Worm (Caenorhabditis elegans): Measurements from ENCODE around the gene sre-13.

The sre-13 gene

DNA sequence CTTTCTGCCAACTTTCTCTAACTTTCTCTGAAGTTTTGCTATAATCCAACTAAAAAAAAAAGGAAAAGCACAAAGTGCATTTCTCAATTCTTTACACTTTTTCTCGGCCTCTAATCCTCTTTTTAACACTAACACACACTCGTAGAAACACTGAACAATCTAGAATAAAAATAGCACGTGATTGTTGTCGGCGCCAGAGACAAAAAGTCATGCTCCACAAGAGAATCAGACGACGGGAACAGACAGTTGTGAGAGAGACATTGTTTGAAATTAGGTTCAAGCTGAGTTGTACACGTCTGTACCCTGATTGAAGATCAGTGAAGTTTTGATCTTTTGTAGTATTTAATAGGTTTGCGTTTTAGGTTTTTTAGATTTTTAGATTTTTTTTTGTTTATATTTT, 38.3 kb downstream of the sre-13 start (continued):
- TF ChIP-seq hpl-2 (GFP tag; optimal IDR thresholded peaks at IDR 0.05): no peak
- TF ChIP-seq ceh-8 (GFP tag; optimal IDR thresholded peaks at IDR 0.05): no peak
- TF ChIP-seq unc-98 (GFP tag; IDR thresholded peaks at IDR 0.05): no peak
- no peak for TF ChIP-seq Y116A8C.19 (tag; optimal IDR thresholded peaks at IDR 0.05; ENCODE audit: borderline replicate concordance)
- no peak for TF ChIP-seq F16B12.6 (tag; optimal IDR thresholded peaks at IDR 0.05)
- TF ChIP-seq lin-35 (GFP tag; optimal IDR thresholded peaks at IDR 0.05): peak; percentile 56 to 80
- TF ChIP-seq sox-4 (tag; optimal IDR thresholded peaks at IDR 0.05): no peak
- peak; percentile 73 for TF ChIP-seq nhr-11 (tag; optimal IDR thresholded peaks at IDR 0.05)
- no peak for TF ChIP-seq sptf-1 (tag; optimal IDR thresholded peaks at IDR 0.05)

DNA sequence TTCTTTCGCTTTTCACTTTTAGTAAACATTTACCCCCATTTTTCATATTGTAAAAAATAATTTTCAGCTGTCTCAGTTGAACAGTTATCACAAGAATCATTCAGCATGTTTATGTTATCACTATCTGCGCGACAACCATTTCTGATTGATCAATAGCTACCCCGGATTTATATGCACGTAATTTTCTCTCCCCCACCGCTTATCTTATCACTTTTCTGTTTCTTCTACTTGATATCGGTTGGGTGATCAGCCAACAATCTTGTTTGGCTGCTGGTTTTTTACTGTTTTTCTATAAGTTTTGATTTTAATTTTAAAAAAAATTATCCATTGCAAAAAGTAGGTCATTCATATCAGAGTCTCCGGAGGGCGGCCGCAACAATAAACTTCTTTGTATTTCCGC, 38.8 kb downstream of the sre-13 start:
- TF ChIP-seq nhr-85 (tag) (peak; percentile 44), elt-3 (tag; optimal IDR thresholded peaks at IDR 0.05) (peak; percentile 37 to 97 (median 69)), C34B4.2 (tag; optimal IDR thresholded peaks at IDR 0.05) (no peak)

DNA sequence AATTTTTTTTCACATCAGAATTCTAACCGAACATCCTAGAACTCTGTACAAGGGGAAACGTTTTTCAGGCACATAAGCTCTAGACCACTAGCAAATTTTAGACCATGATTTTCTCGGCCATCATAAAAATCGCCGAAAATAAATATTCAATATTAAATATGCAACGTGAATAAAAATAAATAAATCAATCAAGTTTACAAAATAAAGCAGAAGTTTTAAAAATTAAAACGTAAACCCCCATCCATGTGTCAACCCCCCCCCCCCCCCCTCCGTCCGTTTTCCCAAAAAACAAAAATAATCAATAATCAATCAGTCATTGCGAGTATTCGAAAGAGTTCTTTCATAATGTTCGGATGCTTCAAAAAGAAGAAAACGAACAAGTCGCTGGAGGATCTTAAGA, 43.4 kb downstream of the sre-13 start, which contains the start of gene catp-4:
Gene catp-4 (plus strand): TSS at position 301 of the 400 bp plus-strand sequence.
- TF ChIP-seq mef-2 (tag; optimal IDR thresholded peaks at IDR 0.05) (no peak), efl-1 (optimal IDR thresholded peaks at IDR 0.05) (no peak), efl-1 (GFP tag; optimal IDR thresholded peaks at IDR 0.05 in 1 of 2) (no peak), ceh-63 (GFP tag; optimal IDR thresholded peaks at IDR 0.05) (no peak), mep-1 (tag; optimal IDR thresholded peaks at IDR 0.05) (no peak), swsn-7 (tag; optimal IDR thresholded peaks at IDR 0.05) (no peak), hpl-2 (GFP tag; optimal IDR thresholded peaks at IDR 0.05) (no peak), sox-4 (tag; optimal IDR thresholded peaks at IDR 0.05) (no peak), nhr-47 (tag; optimal IDR thresholded peaks at IDR 0.05) (no peak), ceh-90 (tag; optimal IDR thresholded peaks at IDR 0.05) (no peak), nhr-19 (GFP tag; conservative IDR thresholded peaks at IDR 0.05) (no peak), ceh-88 (GFP tag; IDR thresholded peaks at IDR 0.05) (no peak)

DNA sequence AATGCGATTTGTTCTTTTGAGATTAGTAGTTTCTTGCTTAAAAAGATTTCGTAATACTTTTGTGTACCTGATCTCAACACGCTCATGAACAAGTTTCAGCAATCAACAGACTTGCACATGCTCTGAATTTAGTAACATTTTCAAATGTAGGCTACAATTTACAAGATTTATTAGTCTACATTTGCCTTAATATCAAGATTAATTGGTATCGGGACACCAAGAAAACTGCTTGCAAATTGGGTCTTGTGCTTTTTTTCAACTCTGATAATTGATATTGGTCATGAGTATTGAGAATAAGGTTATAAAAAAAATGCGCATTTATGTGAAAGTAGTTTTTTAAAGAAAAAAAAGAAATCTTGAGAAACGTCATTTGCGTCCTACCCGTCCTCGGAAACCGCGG, 44.0 kb downstream of the sre-13 start:
- peak; percentile 38 for TF ChIP-seq nhr-11 (tag; optimal IDR thresholded peaks at IDR 0.05)
- no peak for TF ChIP-seq lsy-2 (tag; optimal IDR thresholded peaks at IDR 0.05)
- peak; percentile 37 for TF ChIP-seq lin-14 (GFP tag; optimal IDR thresholded peaks at IDR 0.05)

DNA sequence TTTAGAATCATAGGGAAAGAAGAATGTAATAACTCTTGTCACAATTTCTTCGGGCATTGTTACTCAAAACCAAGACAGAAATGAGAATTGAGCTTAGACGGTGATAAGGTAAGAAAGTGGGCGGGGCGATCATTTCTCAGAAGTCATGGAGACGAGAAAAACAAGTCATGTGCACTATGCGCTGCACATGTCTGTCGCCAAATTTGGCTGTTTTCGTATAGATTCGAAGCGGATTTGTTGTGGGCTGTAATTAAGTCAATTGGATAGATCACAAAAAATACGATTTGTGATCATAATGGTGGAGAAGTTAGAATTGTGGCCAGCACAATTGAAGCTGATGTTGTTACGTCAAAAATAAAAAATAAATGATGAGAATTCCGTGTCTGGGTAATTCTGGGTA, 44.9 kb downstream of the sre-13 start, which contains the start of gene C01G12.7:
Gene C01G12.7 (minus strand): TSS at position 195 of the 400 bp plus-strand sequence.
- peak; percentile 61 for TF ChIP-seq nhr-71 (tag; optimal IDR thresholded peaks at IDR 0.05)
- peak; percentile 18 for TF ChIP-seq swsn-7 (tag; optimal IDR thresholded peaks at IDR 0.05)
- TF ChIP-seq sox-4 (tag; optimal IDR thresholded peaks at IDR 0.05): peak; percentile 1
- TF ChIP-seq fkh-10 (GFP tag; optimal IDR thresholded peaks at IDR 0.05): no peak
- peak; percentile 12 for TF ChIP-seq nhr-20 (tag; optimal IDR thresholded peaks at IDR 0.05)
- peak; percentile 45 for TF ChIP-seq nhr-47 (tag; optimal IDR thresholded peaks at IDR 0.05)
- no peak for TF ChIP-seq nhr-11 (tag; optimal IDR thresholded peaks at IDR 0.05)
- TF ChIP-seq fkh-8 (tag; optimal IDR thresholded peaks at IDR 0.05): peak; percentile 79

DNA sequence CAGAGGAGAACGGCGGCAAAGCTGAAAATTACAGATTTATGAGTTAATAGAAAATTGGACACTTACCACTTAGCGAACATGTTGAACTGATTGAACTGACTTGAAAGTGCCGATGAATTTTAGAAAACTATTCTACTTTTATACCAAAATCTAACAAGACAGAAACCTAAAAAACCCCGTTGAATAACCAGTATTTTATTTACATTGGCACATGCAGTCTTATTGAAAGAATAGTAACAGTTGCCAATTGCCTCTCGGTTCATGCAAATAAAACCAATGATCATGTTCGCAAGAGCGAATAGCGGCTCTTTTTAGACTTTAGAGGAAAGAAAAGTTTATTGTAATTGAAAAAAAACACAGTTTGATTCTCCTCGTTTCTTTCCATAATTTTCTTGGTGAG, 48.5 kb downstream of the sre-13 start, which contains the start of gene nspb-10:
Gene nspb-10 (minus strand): TSS at position 101 of the 400 bp plus-strand sequence.
- TF ChIP-seq grh-1 (GFP tag; IDR thresholded peaks at IDR 0.05) (no peak), nhr-84 (tag; optimal IDR thresholded peaks at IDR 0.05) (no peak), ces-1 (GFP tag; optimal IDR thresholded peaks at IDR 0.05) (no peak), fkh-8 (tag; optimal IDR thresholded peaks at IDR 0.05) (no peak), snu-23 (GFP tag; optimal IDR thresholded peaks at IDR 0.05) (no peak), lsy-2 (tag; optimal IDR thresholded peaks at IDR 0.05) (no peak), pax-3 (tag; optimal IDR thresholded peaks at IDR 0.05) (no peak), sptf-1 (tag; optimal IDR thresholded peaks at IDR 0.05) (no peak), C34B4.2 (tag; optimal IDR thresholded peaks at IDR 0.05) (no peak), C04F5.9 (tag; optimal IDR thresholded peaks at IDR 0.05) (no peak)

Measured in whole organism, L1 larva.